Worm (Caenorhabditis elegans): ENCODE results near the gene Y38E10A.33.

ce11 chrII:12722685-12723287 is 43.3 kb upstream of the Y38E10A.33 start:
- TF ChIP-seq ama-1 (optimal IDR thresholded peaks at IDR 0.05), result no peak
- no peak for TF ChIP-seq pes-1 (GFP tag; IDR thresholded peaks at IDR 0.05)
- TF ChIP-seq aly-1 (tag; optimal IDR thresholded peaks at IDR 0.05), result no peak
- no peak for TF ChIP-seq ets-7 (tag; optimal IDR thresholded peaks at IDR 0.05)
- TF ChIP-seq hnd-1 (tag; optimal IDR thresholded peaks at IDR 0.05), result no peak
- TF ChIP-seq ceh-36 (tag; optimal IDR thresholded peaks at IDR 0.05), result no peak
- no peak for TF ChIP-seq tbx-37 (GFP tag; conservative IDR thresholded peaks at IDR 0.05)
- TF ChIP-seq ceh-13 (GFP tag; optimal IDR thresholded peaks at IDR 0.05), result no peak
- TF ChIP-seq scrt-1 (GFP tag; IDR thresholded peaks at IDR 0.05), result no peak
- TF ChIP-seq hmg-4 (GFP tag; optimal IDR thresholded peaks at IDR 0.05), result no peak
- TF ChIP-seq tbx-11 (GFP tag; IDR thresholded peaks at IDR 0.05), result no peak
- no peak for TF ChIP-seq flt-1 (GFP tag; IDR thresholded peaks at IDR 0.05)
- TF ChIP-seq sea-1 (GFP tag; conservative IDR thresholded peaks at IDR 0.05), result no peak
- no peak for TF ChIP-seq tra-4 (tag; optimal IDR thresholded peaks at IDR 0.05)
